Worm (Caenorhabditis elegans) whole organism, young adult: ENCODE results near the gene F46G10.1.

Experiments
- B0035.1 ChIP-seq: sonication (generic microtip); optimal IDR thresholded peaks from 2 replicates; lab custom pipeline; 2016; ENCODE audit warnings: missing genetic modification characterization, mild to moderate bottlenecking, missing compliant biosample characterization, missing genotype, missing genetic modification reagents
- C06A6.2 ChIP-seq: fragments of 200-800 bp; sonication (Bioruptor generic); conservative IDR thresholded peaks from 2 replicates; pipeline ENCODE4 v1.3.6; 2022; ENCODE audit warnings: missing genetic modification characterization, missing compliant biosample characterization
- C17E4.6 ChIP-seq: fragments of 200-800 bp; sonication (Bioruptor generic); IDR thresholded peaks from 2 replicates; pipeline ENCODE4 v1.3.6; 2022; ENCODE audit warnings: missing genetic modification reagents, missing genetic modification characterization, missing compliant biosample characterization
- D2030.7 ChIP-seq: fragments of 200-800 bp; sonication (Bioruptor generic); IDR thresholded peaks from 2 replicates; pipeline ENCODE4 v1.3.6; 2022; ENCODE audit warnings: missing genetic modification reagents, missing genetic modification characterization, missing compliant biosample characterization
- F22D6.2 ChIP-seq: sonication (generic microtip); optimal IDR thresholded peaks from 2 replicates; lab custom pipeline; 2016; ENCODE audit warnings: mild to moderate bottlenecking, missing genetic modification characterization, missing compliant biosample characterization
- K11D2.4 ChIP-seq: fragments of 200-800 bp; sonication (Bioruptor generic); IDR thresholded peaks from 2 replicates; pipeline ENCODE4 v1.3.6; 2022; ENCODE audit warnings: missing genetic modification reagents, missing genetic modification characterization, missing compliant biosample characterization
- Y53F4B.3 ChIP-seq: fragments of 200-800 bp; sonication (Bioruptor generic); IDR thresholded peaks from 2 replicates; pipeline ENCODE4 v1.3.6; 2022; ENCODE audit warnings: missing genetic modification reagents, missing genetic modification characterization, missing compliant biosample characterization
- Y67H2A.10 ChIP-seq: fragments of 200-800 bp; sonication (Bioruptor generic); conservative IDR thresholded peaks from 2 replicates; pipeline ENCODE4 v1.3.6; 2022; ENCODE audit warnings: missing genetic modification reagents, missing genetic modification characterization, missing compliant biosample characterization
- ZK185.1 ChIP-seq: sonication (generic microtip); optimal IDR thresholded peaks from 2 replicates; lab custom pipeline; 2016; ENCODE audit warnings: mild to moderate bottlenecking, missing genetic modification characterization, missing compliant biosample characterization; ENCODE audit not compliant: poor library complexity, severe bottlenecking
- akir-1 ChIP-seq: fragments of 200-800 bp; sonication (Bioruptor generic); optimal IDR thresholded peaks from 2 replicates; lab custom pipeline; 2018; ENCODE audit warnings: mild to moderate bottlenecking, missing genetic modification characterization, moderate library complexity, missing compliant biosample characterization
- aptf-2 ChIP-seq: fragments of 200-800 bp; sonication (Bioruptor generic); conservative IDR thresholded peaks from 2 replicates; pipeline ENCODE4 v1.3.6; 2022; ENCODE audit warnings: missing genetic modification reagents, missing genetic modification characterization, missing compliant biosample characterization
- atf-7 ChIP-seq: sonication (generic microtip); optimal IDR thresholded peaks from 2 replicates; lab custom pipeline; 2017; ENCODE audit warnings: mild to moderate bottlenecking, missing genetic modification characterization, missing compliant biosample characterization
- ceh-100 ChIP-seq: fragments of 200-800 bp; sonication (Bioruptor generic); IDR thresholded peaks from 2 replicates; pipeline ENCODE4 v1.3.6; 2022; ENCODE audit warnings: missing genetic modification reagents, missing genetic modification characterization, missing compliant biosample characterization
- ceh-40 ChIP-seq: fragments of 200-800 bp; sonication (Bioruptor generic); IDR thresholded peaks from 2 replicates; pipeline ENCODE4 v1.3.6; 2022; ENCODE audit warnings: missing genetic modification characterization, missing compliant biosample characterization
- ceh-58 ChIP-seq: fragments of 200-800 bp; sonication (Bioruptor generic); IDR thresholded peaks from 2 replicates; pipeline ENCODE4 v1.3.6; 2022; ENCODE audit warnings: missing genetic modification characterization, missing compliant biosample characterization
- dox-1 ChIP-seq: fragments of 200-800 bp; sonication (Bioruptor generic); IDR thresholded peaks from 2 replicates; pipeline ENCODE4 v1.3.6; 2022; ENCODE audit warnings: missing genetic modification reagents, missing genetic modification characterization, missing compliant biosample characterization
- dpl-1 ChIP-seq: fragments of 150-350 bp; optimal IDR thresholded peaks from 2 replicates; lab custom pipeline; 2014; ENCODE audit warnings: missing biosample characterization, missing genetic modification reagents, missing genetic modification characterization
- efl-1 ChIP-seq: fragments of 150-350 bp; optimal IDR thresholded peaks from 2 replicates; lab custom pipeline; 2014; ENCODE audit warnings: missing biosample characterization, missing genetic modification reagents, missing genetic modification characterization
- ets-4 ChIP-seq: fragments of 200-800 bp; sonication (Bioruptor generic); optimal IDR thresholded peaks from 2 replicates; lab custom pipeline; 2018; ENCODE audit warnings: mild to moderate bottlenecking, missing genetic modification characterization, missing compliant biosample characterization
- fkh-3 ChIP-seq: sonication (generic microtip); optimal IDR thresholded peaks from 2 replicates; lab custom pipeline; 2016; ENCODE audit warnings: mild to moderate bottlenecking, missing genetic modification characterization, missing compliant biosample characterization
- hlh-26 ChIP-seq: fragments of 200-800 bp; sonication (Bioruptor generic); conservative IDR thresholded peaks from 2 replicates; pipeline ENCODE4 v1.3.6; 2022; ENCODE audit warnings: missing genetic modification reagents, missing genetic modification characterization, missing compliant biosample characterization
- hmg-1.2 ChIP-seq: fragments of 200-800 bp; sonication (Bioruptor generic); IDR thresholded peaks from 2 replicates; pipeline ENCODE4 v1.3.6; 2022; ENCODE audit warnings: missing genetic modification reagents, missing genetic modification characterization, missing compliant biosample characterization
- let-607 ChIP-seq, 2 experiments: fragments of 200-800 bp in 1 of 2; sonication (Bioruptor generic) in 1 of 2; sonication (generic microtip) in 1 of 2; optimal IDR thresholded peaks; 2 replicates each; lab custom pipeline; 2016 to 2018; ENCODE audit warnings: mild to moderate bottlenecking in 2 of 2, missing compliant biosample characterization in 2 of 2, missing genetic modification characterization in 2 of 2, moderate library complexity in 2 of 2, missing genotype in 1 of 2
- lin-35 ChIP-seq, 3 experiments: fragments of 150-350 bp in 2 of 3; sonication (generic microtip) in 1 of 3; optimal IDR thresholded peaks; 2 replicates each; lab custom pipeline; 2014 to 2018; ENCODE audit warnings: missing biosample characterization in 3 of 3, missing genetic modification characterization in 3 of 3, missing genetic modification reagents in 3 of 3
- lir-1 ChIP-seq: fragments of 200-800 bp; sonication (Bioruptor generic); conservative IDR thresholded peaks from 2 replicates; pipeline ENCODE4 v1.3.6; 2022; ENCODE audit warnings: missing genetic modification reagents, missing genetic modification characterization, missing compliant biosample characterization
- madf-8 ChIP-seq: fragments of 200-800 bp; sonication (Bioruptor generic); conservative IDR thresholded peaks from 2 replicates; pipeline ENCODE4 v1.3.6; 2022; ENCODE audit warnings: missing genetic modification reagents, missing genetic modification characterization, missing compliant biosample characterization
- mel-28 ChIP-seq: sonication (generic microtip); optimal IDR thresholded peaks from 2 replicates; lab custom pipeline; 2016; ENCODE audit warnings: borderline replicate concordance, mild to moderate bottlenecking, missing genetic modification characterization, missing compliant biosample characterization
- mxl-1 ChIP-seq: sonication (generic microtip); optimal IDR thresholded peaks from 2 replicates; lab custom pipeline; 2016; ENCODE audit warnings: missing genetic modification characterization, missing compliant biosample characterization
- nhr-90 ChIP-seq: sonication (generic microtip); optimal IDR thresholded peaks from 2 replicates; lab custom pipeline; 2016; ENCODE audit warnings: missing genotype, mild to moderate bottlenecking, missing genetic modification characterization, missing compliant biosample characterization
- repo-1 ChIP-seq: sonication (generic microtip); optimal IDR thresholded peaks from 2 replicates; lab custom pipeline; 2017; ENCODE audit warnings: mild to moderate bottlenecking, missing genetic modification characterization, missing compliant biosample characterization
- snpc-1.1 ChIP-seq: sonication (generic microtip); optimal IDR thresholded peaks from 2 replicates; lab custom pipeline; 2017; ENCODE audit warnings: missing genetic modification characterization, mild to moderate bottlenecking, missing compliant biosample characterization, antibody characterized with exemption, moderate library complexity, missing genotype, missing genetic modification reagents; ENCODE audit not compliant: insufficient read depth
- snpc-4 ChIP-seq, 5 experiments: fragments of 150-350 bp in 1 of 5; sonication (generic microtip) in 4 of 5; optimal IDR thresholded peaks; 2 replicates each; lab custom pipeline; 2014 to 2018; ENCODE audit warnings: missing genetic modification characterization in 5 of 5, missing biosample characterization in 3 of 5, antibody characterized with exemption in 2 of 5, mild to moderate bottlenecking in 2 of 5, missing compliant biosample characterization in 2 of 5, missing genotype in 2 of 5, moderate library complexity in 2 of 5, missing genetic modification reagents in 1 of 5
- somi-1 ChIP-seq: fragments of 200-800 bp; sonication (Bioruptor generic); optimal IDR thresholded peaks from 2 replicates; lab custom pipeline; 2018; ENCODE audit warnings: mild to moderate bottlenecking, missing genetic modification characterization, missing compliant biosample characterization
- tlf-1 ChIP-seq: fragments of 200-800 bp; sonication (Bioruptor generic); optimal IDR thresholded peaks from 2 replicates; lab custom pipeline; 2018; ENCODE audit warnings: mild to moderate bottlenecking, missing genetic modification characterization, missing compliant biosample characterization
- zfh-2 ChIP-seq: fragments of 200-800 bp; sonication (Bioruptor generic); conservative IDR thresholded peaks from 2 replicates; pipeline ENCODE4 v1.3.6; 2022; ENCODE audit warnings: missing genetic modification reagents, missing genetic modification characterization, missing compliant biosample characterization
- ztf-18 ChIP-seq: sonication (generic microtip); optimal IDR thresholded peaks from 2 replicates; lab custom pipeline; 2016; ENCODE audit warnings: missing genotype, mild to moderate bottlenecking, missing genetic modification characterization, missing compliant biosample characterization
- ztf-22 ChIP-seq: fragments of 200-800 bp; sonication (Bioruptor generic); optimal IDR thresholded peaks from 2 replicates; lab custom pipeline; 2018; ENCODE audit warnings: mild to moderate bottlenecking, missing genetic modification characterization, moderate library complexity, missing compliant biosample characterization
- ztf-28 ChIP-seq: fragments of 200-800 bp; sonication (Bioruptor generic); IDR thresholded peaks from 2 replicates; pipeline ENCODE4 v1.3.6; 2022; ENCODE audit warnings: missing genetic modification reagents, missing genetic modification characterization, missing compliant biosample characterization
- ztf-3 ChIP-seq: fragments of 200-800 bp; sonication (Bioruptor generic); optimal IDR thresholded peaks from 2 replicates; lab custom pipeline; 2018; ENCODE audit warnings: mild to moderate bottlenecking, missing genetic modification characterization, missing compliant biosample characterization

F46G10.1 gene

DNA sequence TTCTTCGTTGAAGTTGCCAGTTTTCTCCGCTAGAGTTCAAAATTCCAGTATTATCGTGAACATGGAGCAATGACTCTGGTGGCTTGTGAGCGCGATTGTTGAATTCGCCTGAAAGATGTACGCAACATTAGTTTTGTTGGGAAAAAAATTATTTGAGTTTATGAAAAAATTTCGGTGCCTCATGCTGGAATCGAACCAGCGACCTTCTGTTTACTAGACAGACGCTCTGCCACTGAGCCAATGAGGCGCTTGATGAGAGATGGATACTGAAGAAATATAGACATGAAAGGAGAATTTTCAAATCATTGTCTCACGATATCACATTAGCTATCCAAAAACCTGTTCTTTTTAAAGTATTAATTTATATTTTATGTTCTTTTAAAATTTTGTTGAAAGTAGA lies 28.1 kb downstream of the F46G10.1 start (continued):
- TF ChIP-seq mel-28 (tag; lab: Kevin White, UChicago) (no peak), K11D2.4 (GFP tag; lab: Robert Waterston, UW) (no peak), lir-1 (GFP tag; lab: Robert Waterston, UW) (no peak), akir-1 (no peak), ets-4 (GFP tag; lab: Kevin White, UChicago) (no peak), B0035.1 (tag; lab: Kevin White, UChicago) (peak; percentile 11), somi-1 (GFP tag; lab: Kevin White, UChicago) (no peak), ztf-3 (GFP tag; lab: Kevin White, UChicago) (no peak), snpc-4 (GFP tag; optimal IDR thresholded peaks at IDR 0.05; lab: Kevin White, UChicago) (peak; percentile 11), snpc-4 (tag; optimal IDR thresholded peaks at IDR 0.05; lab: Kevin White, UChicago) (peak in 1 of 4 experiments; percentile 34), tlf-1 (GFP tag; lab: Kevin White, UChicago) (no peak), zfh-2 (GFP tag; lab: Robert Waterston, UW) (no peak), snpc-1.1 (tag; lab: Kevin White, UChicago) (peak; percentile 2), ceh-40 (GFP tag; lab: Robert Waterston, UW) (0 out of 2 replicates have a peak, but pooled peaks have one; percentile 27), ztf-22 (GFP tag; lab: Kevin White, UChicago) (no peak), C17E4.6 (GFP tag; lab: Robert Waterston, UW) (no peak), D2030.7 (GFP tag; lab: Robert Waterston, UW) (peak; percentile 79), ceh-58 (GFP tag; lab: Robert Waterston, UW) (no peak), dpl-1 (GFP tag; lab: Kevin White, UChicago) (no peak), hmg-1.2 (peak; percentile 65), let-607 (tag; optimal IDR thresholded peaks at IDR 0.05; lab: Kevin White, UChicago) (peak; percentile 9 to 39), atf-7 (no peak), ztf-18 (peak; percentile 65), C06A6.2 (GFP tag; lab: Robert Waterston, UW) (no peak), Y53F4B.3 (GFP tag; lab: Robert Waterston, UW) (peak; percentile 49; the same call in 1 of the 2 replicates), ztf-28 (GFP tag; lab: Robert Waterston, UW) (no peak), aptf-2 (GFP tag; lab: Robert Waterston, UW) (no peak), madf-8 (GFP tag; lab: Robert Waterston, UW) (no peak), Y67H2A.10 (GFP tag; lab: Robert Waterston, UW) (no peak), hlh-26 (GFP tag; lab: Robert Waterston, UW) (no peak), mxl-1 (tag; lab: Kevin White, UChicago) (peak; percentile 81), efl-1 (GFP tag; lab: Kevin White, UChicago) (no peak), lin-35 (GFP tag; optimal IDR thresholded peaks at IDR 0.05; lab: Kevin White, UChicago) (no peak), repo-1 (tag; lab: Kevin White, UChicago) (no peak), nhr-90 (tag; lab: Kevin White, UChicago) (peak; percentile 57), F22D6.2 (tag; lab: Kevin White, UChicago) (no peak), ZK185.1 (tag; lab: Kevin White, UChicago) (peak; percentile 48), dox-1 (GFP tag; lab: Robert Waterston, UW) (no peak), fkh-3 (tag; lab: Kevin White, UChicago) (no peak), ceh-100 (GFP tag; lab: Robert Waterston, UW) (no peak)
